Fruit fly (Drosophila melanogaster) whole organism, embryonic: Measurements from ENCODE around the gene Kdm2.

ENCODE experiments used
- ATbp ChIP-seq: fragments of 200-800 bp; sonication (Bioruptor generic); optimal IDR thresholded peaks from 2 replicates; lab custom pipeline; 2017; ENCODE audit warnings: missing biosample characterization, mild to moderate bottlenecking, missing genetic modification characterization, missing genetic modification reagents
- CG10959 ChIP-seq: fragments of 200-800 bp; sonication (Bioruptor generic); IDR thresholded peaks from 2 replicates; pipeline ENCODE4 v1.3.6; 2022; ENCODE audit warnings: missing biosample characterization, missing genetic modification characterization
- CG11560 ChIP-seq: fragments of 200-800 bp; sonication (Bioruptor generic); IDR thresholded peaks from 3 replicates; pipeline ENCODE4 v1.3.6; 2022; ENCODE audit warnings: missing biosample characterization, missing genetic modification characterization
- CG11723 ChIP-seq: fragments of 200-800 bp; sonication (Bioruptor generic); optimal IDR thresholded peaks from 2 replicates; lab custom pipeline; 2017; ENCODE audit warnings: missing biosample characterization, mild to moderate bottlenecking, missing genetic modification characterization
- CG12391 ChIP-seq: fragments of 200-800 bp; sonication (Bioruptor generic); optimal IDR thresholded peaks from 3 replicates; lab custom pipeline; 2018; ENCODE audit warnings: missing biosample characterization, mild to moderate bottlenecking, missing genetic modification characterization, moderate library complexity
- CG12659 ChIP-seq: fragments of 200-800 bp; sonication (Bioruptor generic); optimal IDR thresholded peaks from 3 replicates; lab custom pipeline; 2017; ENCODE audit warnings: mild to moderate bottlenecking, missing biosample characterization, missing genetic modification reagents, missing genetic modification characterization
- CG15269 ChIP-seq: fragments of 200-800 bp; sonication (Bioruptor generic); optimal IDR thresholded peaks from 2 replicates; lab custom pipeline; 2018; ENCODE audit warnings: missing biosample characterization, mild to moderate bottlenecking, missing genetic modification characterization, moderate library complexity
- CG1647 ChIP-seq: fragments of 200-800 bp; sonication (Bioruptor generic); optimal IDR thresholded peaks from 3 replicates; lab custom pipeline; 2016; ENCODE audit warnings: missing biosample characterization, missing genetic modification characterization
- CG17385 ChIP-seq: fragments of 200-800 bp; sonication (Bioruptor generic); optimal IDR thresholded peaks from 3 replicates; lab custom pipeline; 2018; ENCODE audit warnings: missing biosample characterization, mild to moderate bottlenecking, missing genetic modification characterization
- CG17829 ChIP-seq: fragments of 200-800 bp; optimal IDR thresholded peaks from 2 replicates; lab custom pipeline; 2019; ENCODE audit warnings: missing biosample characterization, mild to moderate bottlenecking, missing genetic modification characterization, moderate library complexity
- CG30431 ChIP-seq: fragments of 200-800 bp; sonication (Bioruptor generic); optimal IDR thresholded peaks from 2 replicates; lab custom pipeline; 2017; ENCODE audit warnings: missing biosample characterization, missing genetic modification characterization
- CG32767 ChIP-seq: fragments of 200-800 bp; sonication (Bioruptor generic); IDR thresholded peaks from 2 replicates; pipeline ENCODE4 v1.3.6; 2022; ENCODE audit warnings: missing biosample characterization, missing genetic modification characterization
- CG32772 ChIP-seq: fragments of 200-800 bp; sonication (Bioruptor generic); IDR thresholded peaks from 2 replicates; pipeline ENCODE4 v1.3.6; 2022; ENCODE audit warnings: missing biosample characterization, missing genetic modification characterization
- CG33557 ChIP-seq: fragments of 200-800 bp; sonication (Bioruptor generic); optimal IDR thresholded peaks from 2 replicates; lab custom pipeline; 2019; ENCODE audit warnings: missing biosample characterization, mild to moderate bottlenecking, missing genetic modification characterization, moderate library complexity
- CG34422 ChIP-seq: fragments of 200-800 bp; sonication (Bioruptor generic); IDR thresholded peaks from 3 replicates; pipeline ENCODE4 v1.3.6; 2022; ENCODE audit warnings: missing biosample characterization, missing genetic modification characterization
- CG5953 ChIP-seq: fragments of 200-800 bp; sonication (Bioruptor generic); IDR thresholded peaks from 2 replicates; pipeline ENCODE4 v1.3.6; 2022; ENCODE audit warnings: missing biosample characterization, missing genetic modification characterization
- CG6854 ChIP-seq: fragments of 200-800 bp; sonication (Bioruptor generic); optimal IDR thresholded peaks from 3 replicates; lab custom pipeline; 2017; ENCODE audit warnings: missing biosample characterization, mild to moderate bottlenecking, missing genetic modification characterization
- CG7556 ChIP-seq: fragments of 200-800 bp; sonication (Bioruptor generic); optimal IDR thresholded peaks from 2 replicates; lab custom pipeline; 2017; ENCODE audit warnings: missing biosample characterization, mild to moderate bottlenecking, missing genetic modification characterization
- CG7786 ChIP-seq: fragments of 200-800 bp; sonication (Bioruptor generic); optimal IDR thresholded peaks from 2 replicates; lab custom pipeline; 2016; ENCODE audit warnings: missing biosample characterization, missing genetic modification characterization
- CG9817 ChIP-seq: fragments of 200-800 bp; sonication (Bioruptor generic); optimal IDR thresholded peaks from 2 replicates; lab custom pipeline; 2018; ENCODE audit warnings: missing biosample characterization, mild to moderate bottlenecking, missing genetic modification characterization, moderate library complexity
- CG9932 ChIP-seq: fragments of 200-800 bp; sonication (Bioruptor generic); IDR thresholded peaks from 2 replicates; pipeline ENCODE4 v1.3.6; 2022; ENCODE audit warnings: missing biosample characterization, missing genetic modification characterization
- Chrac-16 ChIP-seq: fragments of 200-800 bp; sonication (Bioruptor generic); optimal IDR thresholded peaks from 3 replicates; lab custom pipeline; 2016; ENCODE audit warnings: missing biosample characterization, missing genetic modification characterization
- Hsf ChIP-seq: fragments of 200-800 bp; sonication (Bioruptor generic); optimal IDR thresholded peaks from 3 replicates; lab custom pipeline; 2016; ENCODE audit warnings: missing biosample characterization, missing genetic modification characterization
- MBD-R2 ChIP-seq: fragments of 200-800 bp; sonication (Bioruptor generic); IDR thresholded peaks from 2 replicates; pipeline ENCODE4 v1.3.6; 2022; ENCODE audit warnings: missing biosample characterization, missing genetic modification characterization
- MTF-1 ChIP-seq: fragments of 200-800 bp; sonication (Bioruptor generic); optimal IDR thresholded peaks from 2 replicates; lab custom pipeline; 2018; ENCODE audit warnings: missing biosample characterization, mild to moderate bottlenecking, missing genetic modification characterization, borderline replicate concordance
- Med ChIP-seq: fragments of 200-800 bp; sonication (Bioruptor generic); peaks from one replicate; lab custom pipeline; 2016; ENCODE audit warnings: missing biosample characterization, missing genetic modification characterization, mild to moderate bottlenecking, inconsistent platforms, moderate library complexity
- Opbp ChIP-seq: fragments of 200-800 bp; sonication (Bioruptor generic); IDR thresholded peaks from 3 replicates; pipeline ENCODE4 v1.3.6; 2022; ENCODE audit warnings: missing biosample characterization, missing genetic modification characterization; ENCODE audit not compliant: partially characterized antibody
- PHDP ChIP-seq: fragments of 200-800 bp; sonication (Bioruptor generic); optimal IDR thresholded peaks from 3 replicates; lab custom pipeline; 2018; ENCODE audit warnings: missing biosample characterization, mild to moderate bottlenecking, missing genetic modification characterization, moderate library complexity
- Ptx1 ChIP-seq: fragments of 200-800 bp; sonication (Bioruptor generic); IDR thresholded peaks from 2 replicates; pipeline ENCODE4 v1.3.6; 2022; ENCODE audit warnings: missing biosample characterization, missing genetic modification characterization
- chn ChIP-seq: fragments of 200-800 bp; sonication (Bioruptor generic); optimal IDR thresholded peaks from 2 replicates; lab custom pipeline; 2016; ENCODE audit warnings: missing biosample characterization, missing genetic modification characterization
- disco-r ChIP-seq: fragments of 200-800 bp; sonication (Bioruptor generic); optimal IDR thresholded peaks from 2 replicates; lab custom pipeline; 2016; ENCODE audit warnings: missing biosample characterization, missing genetic modification characterization
- fd102C ChIP-seq: fragments of 200-800 bp; sonication (Bioruptor generic); optimal IDR thresholded peaks from 2 replicates; lab custom pipeline; 2018; ENCODE audit warnings: missing biosample characterization, mild to moderate bottlenecking, missing genetic modification characterization, moderate library complexity
- gcm ChIP-seq: fragments of 200-800 bp; sonication (Bioruptor generic); optimal IDR thresholded peaks from 2 replicates; lab custom pipeline; 2019; ENCODE audit warnings: missing biosample characterization, mild to moderate bottlenecking, missing genetic modification characterization, moderate library complexity
- hb ChIP-seq: fragments of 200-800 bp; sonication (Bioruptor generic); IDR thresholded peaks from 3 replicates; pipeline ENCODE4 v1.3.6; 2022; ENCODE audit warnings: missing biosample characterization, missing genetic modification characterization; ENCODE audit not compliant: partially characterized antibody
- kah ChIP-seq: fragments of 200-800 bp; sonication (Bioruptor generic); optimal IDR thresholded peaks from 2 replicates; lab custom pipeline; 2018; ENCODE audit warnings: missing biosample characterization, mild to moderate bottlenecking, missing genetic modification characterization
- lilli ChIP-seq: fragments of 200-800 bp; sonication (Bioruptor generic); optimal IDR thresholded peaks from 3 replicates; lab custom pipeline; 2016; ENCODE audit warnings: missing biosample characterization, missing genetic modification characterization
- lola ChIP-seq, 3 experiments: fragments of >200 bp in 2 of 3; fragments of 200-800 bp in 1 of 3; sonication (Bioruptor generic) in 1 of 3; optimal IDR thresholded peaks; 2 replicates each; lab custom pipeline; 2017 to 2019; ENCODE audit warnings: missing biosample characterization in 3 of 3, missing genetic modification characterization in 3 of 3, mild to moderate bottlenecking in 1 of 3, moderate library complexity in 1 of 3
- mirr ChIP-seq: fragments of 200-800 bp; sonication (Bioruptor generic); optimal IDR thresholded peaks from 3 replicates; lab custom pipeline; 2018; ENCODE audit warnings: missing biosample characterization, mild to moderate bottlenecking, missing genetic modification characterization
- nerfin-2 ChIP-seq: fragments of 200-800 bp; sonication (Bioruptor generic); IDR thresholded peaks from 2 replicates; pipeline ENCODE4 v1.3.6; 2022; ENCODE audit warnings: missing biosample characterization, missing genetic modification characterization; ENCODE audit not compliant: partially characterized antibody
- pho ChIP-seq: fragments of 200-800 bp; sonication (Bioruptor generic); optimal IDR thresholded peaks from 2 replicates; lab custom pipeline; 2016; ENCODE audit warnings: missing biosample characterization, missing genetic modification characterization
- prd ChIP-seq, 3 experiments: fragments of >200 bp in 2 of 3; fragments of 200-800 bp in 1 of 3; sonication (Bioruptor generic) in 1 of 3; optimal IDR thresholded peaks in 2 of 3; IDR thresholded peaks in 1 of 3; 2 replicates in 2 of 3; 3 replicates in 1 of 3; pipeline versions ENCODE4 v1.3.6 to Lab custom; 2017 to 2022; ENCODE audit warnings: missing biosample characterization in 1 of 3, missing genetic modification characterization in 1 of 3
- pzg ChIP-seq: fragments of 200-800 bp; sonication (Bioruptor generic); optimal IDR thresholded peaks from 3 replicates; lab custom pipeline; 2018; ENCODE audit warnings: missing biosample characterization, mild to moderate bottlenecking, missing genetic modification characterization, moderate library complexity
- sens-2 ChIP-seq: fragments of 200-800 bp; sonication (Bioruptor generic); IDR thresholded peaks from 2 replicates; pipeline ENCODE4 v1.3.6; 2022; ENCODE audit warnings: missing biosample characterization, missing genetic modification characterization
- sima ChIP-seq: fragments of 200-800 bp; sonication (Bioruptor generic); optimal IDR thresholded peaks from 2 replicates; lab custom pipeline; 2016; ENCODE audit warnings: missing biosample characterization, missing genetic modification characterization
- slou ChIP-seq: fragments of 200-800 bp; sonication (Bioruptor generic); optimal IDR thresholded peaks from 3 replicates; lab custom pipeline; 2016; ENCODE audit warnings: missing biosample characterization, missing genetic modification characterization
- sna ChIP-seq: fragments of 200-800 bp; sonication (Bioruptor generic); IDR thresholded peaks from 2 replicates; pipeline ENCODE4 v1.3.6; 2022; ENCODE audit warnings: missing biosample characterization, missing genetic modification characterization; ENCODE audit not compliant: partially characterized antibody
- tap ChIP-seq: fragments of 200-800 bp; optimal IDR thresholded peaks from 3 replicates; lab custom pipeline; 2019; ENCODE audit warnings: missing biosample characterization, mild to moderate bottlenecking, missing genetic modification characterization, moderate library complexity
- vnd ChIP-seq: fragments of 200-800 bp; sonication (Bioruptor generic); IDR thresholded peaks from 3 replicates; pipeline ENCODE4 v1.3.6; 2022; ENCODE audit warnings: missing biosample characterization, missing genetic modification characterization; ENCODE audit not compliant: partially characterized antibody
- yki ChIP-seq: fragments of >200 bp; optimal IDR thresholded peaks from 3 replicates; lab custom pipeline; 2018
- zen ChIP-seq: fragments of 200-800 bp; sonication (Bioruptor generic); optimal IDR thresholded peaks from 3 replicates; lab custom pipeline; 2018; ENCODE audit warnings: missing biosample characterization, mild to moderate bottlenecking, missing genetic modification characterization, moderate library complexity

Kdm2 gene

dm6 chr3R:9038652-9039051 is 13.6 kb upstream of the Kdm2 start, which contains the start of gene hyx (continued):
- no peak for TF ChIP-seq ATbp (GFP tag; lab: Kevin White, UChicago)
- TF ChIP-seq sens-2 (GFP tag; lab: Robert Waterston, UW): no peak
- TF ChIP-seq CG30431 (GFP tag; lab: Kevin White, UChicago): no peak
- TF ChIP-seq kah (GFP tag; lab: Kevin White, UChicago): no peak
- TF ChIP-seq MTF-1 (GFP tag; lab: Kevin White, UChicago): no peak
- no peak for TF ChIP-seq disco-r
- no peak for TF ChIP-seq CG32772
- TF ChIP-seq chn (GFP tag; lab: Kevin White, UChicago): peak; percentile 70
- TF ChIP-seq nerfin-2 (GFP tag; lab: Robert Waterston, UW): 0 out of 2 replicates have a peak, but pooled peaks have one; percentile 38
- no peak for TF ChIP-seq CG7786 (GFP tag; lab: Kevin White, UChicago)
- TF ChIP-seq CG12659 (GFP tag; lab: Kevin White, UChicago): peak; percentile 23
- TF ChIP-seq gcm (GFP tag; lab: Kevin White, UChicago): peak; percentile 3
- no peak for TF ChIP-seq CG11723 (GFP tag; lab: Kevin White, UChicago)
- peak; percentile 65; the same call in 2 of the 3 replicates for TF ChIP-seq CG34422 (GFP tag; lab: Robert Waterston, UW)
- TF ChIP-seq CG17829 (tag; lab: Kevin White, UChicago): peak; percentile 38
- peak; percentile 39 for TF ChIP-seq Chrac-16
- TF ChIP-seq yki (lab: Kevin White, UChicago): no peak
- TF ChIP-seq tap: peak; percentile 30
- TF ChIP-seq Med: peak; percentile 92
- TF ChIP-seq fd102C (GFP tag; lab: Kevin White, UChicago): peak; percentile 7
- peak; percentile 30 for TF ChIP-seq pho
- TF ChIP-seq CG17385: peak; percentile 38
- peak; percentile 85 for TF ChIP-seq sna (GFP tag; lab: Robert Waterston, UW)
- peak; percentile 48 for TF ChIP-seq Ptx1
- TF ChIP-seq CG15269: peak; percentile 42
- peak; percentile 9 for TF ChIP-seq CG9817
- no peak for TF ChIP-seq prd (optimal IDR thresholded peaks at IDR 0.05; lab: Kevin White, UChicago)
- peak; percentile 38; the same call in 1 of the 3 replicates for TF ChIP-seq prd (GFP tag; IDR thresholded peaks at IDR 0.05; lab: Robert Waterston, UW)
- peak; percentile 73 for TF ChIP-seq lilli (GFP tag; lab: Kevin White, UChicago)
- peak; percentile 69 for TF ChIP-seq MBD-R2 (GFP tag; lab: Robert Waterston, UW)
- peak; percentile 80; the same call in 2 of the 3 replicates for TF ChIP-seq Opbp
- TF ChIP-seq CG6854: no peak
- TF ChIP-seq PHDP (tag; lab: Kevin White, UChicago): peak; percentile 0
- peak; percentile 69 for TF ChIP-seq CG9932 (GFP tag; lab: Robert Waterston, UW)
- TF ChIP-seq CG11560: no peak
- TF ChIP-seq CG1647 (GFP tag; lab: Kevin White, UChicago): peak; percentile 36
- TF ChIP-seq CG32767: no peak
- TF ChIP-seq mirr (GFP tag; lab: Kevin White, UChicago): peak; percentile 16
- TF ChIP-seq CG12391 (tag; lab: Kevin White, UChicago): peak; percentile 67
- peak; percentile 36 for TF ChIP-seq Hsf (GFP tag; lab: Kevin White, UChicago)
- peak; percentile 54 for TF ChIP-seq pzg
- TF ChIP-seq lola (GFP tag; optimal IDR thresholded peaks at IDR 0.05; lab: Kevin White, UChicago): peak in 1 of 3 experiments; percentile 19
- no peak for TF ChIP-seq zen (tag; lab: Kevin White, UChicago)
- no peak for TF ChIP-seq CG5953 (GFP tag; lab: Robert Waterston, UW)
- no peak for TF ChIP-seq slou (GFP tag; lab: Kevin White, UChicago)
- peak; percentile 9 for TF ChIP-seq CG7556 (GFP tag; lab: Kevin White, UChicago)
- TF ChIP-seq vnd: peak; percentile 66
- TF ChIP-seq hb: peak; percentile 33; the same call in 1 of the 3 replicates
- TF ChIP-seq CG33557 (GFP tag; lab: Kevin White, UChicago): peak; percentile 38
- TF ChIP-seq sima (GFP tag; lab: Kevin White, UChicago): no peak
- TF ChIP-seq CG10959: no peak
